Fruit fly (Drosophila melanogaster) whole organism, embryonic: Measurements from ENCODE around the gene spn-E.

Experiments used
- Abd-B ChIP-seq: fragments of 200-800 bp; sonication (Bioruptor generic); optimal IDR thresholded peaks from 2 replicates; lab custom pipeline; 2018; ENCODE audit warnings: missing biosample characterization, mild to moderate bottlenecking, missing genetic modification characterization, moderate library complexity
- Ada2b ChIP-seq: fragments of 200-800 bp; sonication (Bioruptor generic); IDR thresholded peaks from 2 replicates; pipeline ENCODE4 v1.3.6; 2022; ENCODE audit warnings: missing biosample characterization, missing genetic modification characterization
- Aef1 ChIP-seq: fragments of 200-800 bp; sonication (Bioruptor generic); IDR thresholded peaks from 3 replicates; pipeline ENCODE4 v1.3.6; 2022; ENCODE audit warnings: missing biosample characterization, missing genetic modification characterization
- Bgb ChIP-seq: fragments of 200-800 bp; sonication (Bioruptor generic); IDR thresholded peaks from 2 replicates; pipeline ENCODE4 v1.3.6; 2022; ENCODE audit warnings: missing biosample characterization, missing genetic modification characterization; ENCODE audit not compliant: partially characterized antibody
- Blimp-1 ChIP-seq: fragments of 200-800 bp; sonication (Bioruptor generic); optimal IDR thresholded peaks from 3 replicates; lab custom pipeline; 2018; ENCODE audit warnings: missing biosample characterization, missing genetic modification characterization, mild to moderate bottlenecking, moderate library complexity, missing genetic modification reagents
- CG10959 ChIP-seq: fragments of 200-800 bp; sonication (Bioruptor generic); IDR thresholded peaks from 2 replicates; pipeline ENCODE4 v1.3.6; 2022; ENCODE audit warnings: missing biosample characterization, missing genetic modification characterization
- CG11723 ChIP-seq: fragments of 200-800 bp; sonication (Bioruptor generic); optimal IDR thresholded peaks from 2 replicates; lab custom pipeline; 2017; ENCODE audit warnings: missing biosample characterization, mild to moderate bottlenecking, missing genetic modification characterization
- CG12071 ChIP-seq: fragments of 200-800 bp; sonication (Bioruptor generic); optimal IDR thresholded peaks from 3 replicates; lab custom pipeline; 2018; ENCODE audit warnings: missing biosample characterization, mild to moderate bottlenecking, missing genetic modification characterization
- CG12299 ChIP-seq: fragments of 200-800 bp; sonication (Bioruptor generic); optimal IDR thresholded peaks from 2 replicates; lab custom pipeline; 2018; ENCODE audit warnings: missing biosample characterization, mild to moderate bottlenecking, missing genetic modification characterization
- CG12744 ChIP-seq: fragments of 200-800 bp; sonication (Bioruptor generic); optimal IDR thresholded peaks from 2 replicates; lab custom pipeline; 2016; ENCODE audit warnings: missing biosample characterization, missing genetic modification characterization
- CG14965 ChIP-seq: fragments of 200-800 bp; sonication (Bioruptor generic); optimal IDR thresholded peaks from 2 replicates; lab custom pipeline; 2016; ENCODE audit warnings: missing biosample characterization, missing genetic modification characterization, borderline replicate concordance
- CG15073 ChIP-seq: fragments of 200-800 bp; sonication (Bioruptor generic); optimal IDR thresholded peaks from 2 replicates; lab custom pipeline; 2016; ENCODE audit warnings: missing biosample characterization, missing genetic modification characterization
- CG1647 ChIP-seq: fragments of 200-800 bp; sonication (Bioruptor generic); optimal IDR thresholded peaks from 3 replicates; lab custom pipeline; 2016; ENCODE audit warnings: missing biosample characterization, missing genetic modification characterization
- CG17612 ChIP-seq: fragments of 200-800 bp; sonication (Bioruptor generic); IDR thresholded peaks from 2 replicates; pipeline ENCODE4 v1.3.6; 2022; ENCODE audit warnings: missing biosample characterization, missing genetic modification characterization
- CG17912 ChIP-seq: fragments of 200-800 bp; sonication (Bioruptor generic); optimal IDR thresholded peaks from 2 replicates; lab custom pipeline; 2018; ENCODE audit warnings: missing biosample characterization, mild to moderate bottlenecking, missing genetic modification characterization
- CG2889 ChIP-seq: fragments of 200-800 bp; sonication (Bioruptor generic); IDR thresholded peaks from 3 replicates; pipeline ENCODE4 v1.3.6; 2022; ENCODE audit warnings: missing biosample characterization, missing genetic modification characterization
- CG31388 ChIP-seq: fragments of 200-800 bp; sonication (Bioruptor generic); optimal IDR thresholded peaks from 2 replicates; lab custom pipeline; 2016; ENCODE audit warnings: missing biosample characterization, missing genetic modification characterization
- CG34422 ChIP-seq: fragments of 200-800 bp; sonication (Bioruptor generic); IDR thresholded peaks from 3 replicates; pipeline ENCODE4 v1.3.6; 2022; ENCODE audit warnings: missing biosample characterization, missing genetic modification characterization
- CG5953 ChIP-seq: fragments of 200-800 bp; sonication (Bioruptor generic); IDR thresholded peaks from 2 replicates; pipeline ENCODE4 v1.3.6; 2022; ENCODE audit warnings: missing biosample characterization, missing genetic modification characterization
- CG6813 ChIP-seq: fragments of 200-800 bp; sonication (Bioruptor generic); optimal IDR thresholded peaks from 2 replicates; lab custom pipeline; 2017; ENCODE audit warnings: missing biosample characterization, missing genetic modification characterization, mild to moderate bottlenecking, moderate library complexity, missing genetic modification reagents
- CG7372 ChIP-seq: fragments of 200-800 bp; sonication (Bioruptor generic); IDR thresholded peaks from 2 replicates; pipeline ENCODE4 v1.3.6; 2022; ENCODE audit warnings: missing biosample characterization, missing genetic modification characterization
- CG7556 ChIP-seq: fragments of 200-800 bp; sonication (Bioruptor generic); optimal IDR thresholded peaks from 2 replicates; lab custom pipeline; 2017; ENCODE audit warnings: missing biosample characterization, mild to moderate bottlenecking, missing genetic modification characterization
- CG8089 ChIP-seq: fragments of 200-800 bp; sonication (Bioruptor generic); optimal IDR thresholded peaks from 3 replicates; lab custom pipeline; 2016; ENCODE audit warnings: missing biosample characterization, missing genetic modification characterization
- CkIIα-i1 ChIP-seq: fragments of 200-800 bp; sonication (Bioruptor generic); IDR thresholded peaks from 2 replicates; pipeline ENCODE4 v1.3.6; 2022; ENCODE audit warnings: missing biosample characterization, missing genetic modification characterization
- Dip2 ChIP-seq: fragments of 200-800 bp; sonication (Bioruptor generic); IDR thresholded peaks from 2 replicates; pipeline ENCODE4 v1.3.6; 2022; ENCODE audit warnings: missing biosample characterization, missing genetic modification characterization
- Eip74EF ChIP-seq, 2 experiments: fragments of 200-800 bp in 1 of 2; fragments of >200 bp in 1 of 2; sonication (Bioruptor generic) in 1 of 2; optimal IDR thresholded peaks; 2 replicates each; lab custom pipeline; 2017 to 2019; ENCODE audit warnings: missing biosample characterization in 2 of 2, missing genetic modification characterization in 2 of 2, mild to moderate bottlenecking in 1 of 2, moderate library complexity in 1 of 2
- Elba2 ChIP-seq: fragments of 200-800 bp; sonication (Bioruptor generic); optimal IDR thresholded peaks from 3 replicates; lab custom pipeline; 2016; ENCODE audit warnings: missing biosample characterization, missing genetic modification characterization
- Hand ChIP-seq: fragments of 200-800 bp; sonication (Bioruptor generic); optimal IDR thresholded peaks from 2 replicates; lab custom pipeline; 2017; ENCODE audit warnings: mild to moderate bottlenecking, missing biosample characterization, missing genetic modification reagents, missing genetic modification characterization
- Hey ChIP-seq: fragments of 200-800 bp; sonication (Bioruptor generic); optimal IDR thresholded peaks from 3 replicates; lab custom pipeline; 2018; ENCODE audit warnings: missing biosample characterization, mild to moderate bottlenecking, missing genetic modification characterization
- Hsf ChIP-seq: fragments of 200-800 bp; sonication (Bioruptor generic); optimal IDR thresholded peaks from 3 replicates; lab custom pipeline; 2016; ENCODE audit warnings: missing biosample characterization, missing genetic modification characterization
- Nf-YC ChIP-seq: fragments of 200-800 bp; optimal IDR thresholded peaks from 3 replicates; lab custom pipeline; 2019; ENCODE audit warnings: missing biosample characterization, mild to moderate bottlenecking, missing genetic modification characterization, moderate library complexity
- Taf1 ChIP-seq: fragments of 200-800 bp; sonication (Bioruptor generic); IDR thresholded peaks from 2 replicates; pipeline ENCODE4 v1.3.6; 2022; ENCODE audit warnings: missing biosample characterization, missing genetic modification characterization
- amos ChIP-seq: fragments of 200-800 bp; sonication (Bioruptor generic); IDR thresholded peaks from 2 replicates; pipeline ENCODE4 v1.3.6; 2022; ENCODE audit warnings: missing biosample characterization, missing genetic modification characterization; ENCODE audit not compliant: partially characterized antibody
- bcd ChIP-seq: fragments of 200-800 bp; sonication (Bioruptor generic); optimal IDR thresholded peaks from 2 replicates; lab custom pipeline; 2017; ENCODE audit warnings: missing biosample characterization, mild to moderate bottlenecking, missing genetic modification characterization
- dysf ChIP-seq: fragments of 200-800 bp; sonication (Bioruptor generic); IDR thresholded peaks from 3 replicates; pipeline ENCODE4 v1.3.6; 2022; ENCODE audit warnings: missing biosample characterization, missing genetic modification characterization
- ems ChIP-seq: fragments of 200-800 bp; sonication (Bioruptor generic); optimal IDR thresholded peaks from 3 replicates; lab custom pipeline; 2016; ENCODE audit warnings: missing biosample characterization, missing genetic modification characterization
- en ChIP-seq: fragments of 200-800 bp; sonication (Bioruptor generic); optimal IDR thresholded peaks from 2 replicates; lab custom pipeline; 2016; ENCODE audit warnings: missing biosample characterization, missing genetic modification characterization
- fru ChIP-seq: fragments of >200 bp; optimal IDR thresholded peaks from 2 replicates; lab custom pipeline; 2017
- gce ChIP-seq: fragments of 200-800 bp; sonication (Bioruptor generic); IDR thresholded peaks from 3 replicates; pipeline ENCODE4 v1.3.6; 2022; ENCODE audit warnings: missing biosample characterization, missing genetic modification characterization
- grn ChIP-seq: fragments of 200-800 bp; sonication (Bioruptor generic); optimal IDR thresholded peaks from 3 replicates; lab custom pipeline; 2017; ENCODE audit warnings: missing biosample characterization, missing genetic modification characterization
- gsb-n ChIP-seq: fragments of 200-800 bp; sonication (Bioruptor generic); optimal IDR thresholded peaks from 3 replicates; lab custom pipeline; 2018; ENCODE audit warnings: missing biosample characterization, mild to moderate bottlenecking, missing genetic modification characterization
- ham ChIP-seq: fragments of 200-800 bp; sonication (Bioruptor generic); IDR thresholded peaks from 2 replicates; pipeline ENCODE4 v1.3.6; 2022; ENCODE audit warnings: missing biosample characterization, missing genetic modification characterization
- insv ChIP-seq, 2 experiments: fragments of 200-800 bp; sonication (Bioruptor generic); optimal IDR thresholded peaks; 3 replicates each; lab custom pipeline; 2016 to 2018; ENCODE audit warnings: missing biosample characterization in 2 of 2, missing genetic modification characterization in 2 of 2
- inv ChIP-seq: fragments of 200-800 bp; sonication (Bioruptor generic); IDR thresholded peaks from 2 replicates; pipeline ENCODE4 v1.3.6; 2022; ENCODE audit warnings: missing biosample characterization, missing genetic modification characterization; ENCODE audit not compliant: partially characterized antibody
- mam ChIP-seq: fragments of 200-800 bp; sonication (Bioruptor generic); optimal IDR thresholded peaks from 3 replicates; lab custom pipeline; 2016; ENCODE audit warnings: missing biosample characterization, missing genetic modification characterization
- phol ChIP-seq: fragments of 200-800 bp; sonication (Bioruptor generic); optimal IDR thresholded peaks from 3 replicates; lab custom pipeline; 2018; ENCODE audit warnings: missing biosample characterization, mild to moderate bottlenecking, missing genetic modification characterization, moderate library complexity
- sd ChIP-seq: fragments of 200-800 bp; sonication (Bioruptor generic); optimal IDR thresholded peaks from 3 replicates; lab custom pipeline; 2018; ENCODE audit warnings: missing biosample characterization, mild to moderate bottlenecking, missing genetic modification characterization, moderate library complexity
- sens ChIP-seq: fragments of 200-800 bp; sonication (Bioruptor generic); peaks from one replicate; lab custom pipeline; 2016; ENCODE audit warnings: missing biosample characterization, missing genetic modification characterization
- shn ChIP-seq: fragments of 200-800 bp; sonication (Bioruptor generic); optimal IDR thresholded peaks from 3 replicates; lab custom pipeline; 2016; ENCODE audit warnings: missing biosample characterization, missing genetic modification characterization
- sim ChIP-seq: fragments of 200-800 bp; sonication (Bioruptor generic); IDR thresholded peaks from 2 replicates; pipeline ENCODE4 v1.3.6; 2022; ENCODE audit warnings: missing biosample characterization, missing genetic modification characterization
- unc-4 ChIP-seq: fragments of 200-800 bp; sonication (Bioruptor generic); IDR thresholded peaks from 2 replicates; pipeline ENCODE4 v1.3.6; 2022; ENCODE audit warnings: missing biosample characterization, missing genetic modification characterization; ENCODE audit not compliant: partially characterized antibody
- vvl ChIP-seq: fragments of 200-800 bp; sonication (Bioruptor generic); IDR thresholded peaks from 2 replicates; pipeline ENCODE4 v1.3.6; 2022; ENCODE audit warnings: missing biosample characterization, missing genetic modification characterization

spn-E gene

dm6 chr3R:15816276-15816675 lies 20.9 kb upstream of the spn-E start (continued):
- TF ChIP-seq CG17912 (GFP tag; lab: Kevin White, UChicago) = no peak
- no peak for TF ChIP-seq CG11723 (GFP tag; lab: Kevin White, UChicago)
- TF ChIP-seq Dip2 (GFP tag; lab: Robert Waterston, UW) = no peak
- no peak for TF ChIP-seq CG12071 (GFP tag; lab: Kevin White, UChicago)
- no peak for TF ChIP-seq CG12299 (tag; lab: Kevin White, UChicago)
- no peak for TF ChIP-seq CG2889 (GFP tag; lab: Robert Waterston, UW)
- no peak for TF ChIP-seq bcd (GFP tag; lab: Kevin White, UChicago)
- TF ChIP-seq Abd-B = no peak
- no peak for TF ChIP-seq CG14965 (GFP tag; lab: Kevin White, UChicago)
- TF ChIP-seq CG8089 (GFP tag; lab: Kevin White, UChicago) = no peak
- no peak for TF ChIP-seq gsb-n (tag; lab: Kevin White, UChicago)
- no peak for TF ChIP-seq CG6813
- no peak for TF ChIP-seq Taf1
- no peak for TF ChIP-seq amos (GFP tag; lab: Robert Waterston, UW)
- TF ChIP-seq CG15073 (GFP tag; lab: Kevin White, UChicago) = no peak
- TF ChIP-seq Hand (GFP tag; lab: Kevin White, UChicago) = no peak
- TF ChIP-seq fru = no peak
- no peak for TF ChIP-seq CG7372 (GFP tag; lab: Robert Waterston, UW)
- TF ChIP-seq shn (GFP tag; lab: Kevin White, UChicago) = no peak
- peak; percentile 60 for TF ChIP-seq sens
- no peak for TF ChIP-seq ems (GFP tag; lab: Kevin White, UChicago)
- TF ChIP-seq Nf-YC (tag; lab: Kevin White, UChicago) = no peak
- no peak for TF ChIP-seq CG5953
- no peak for TF ChIP-seq gce
- peak; percentile 53; the same call in 1 of the 2 replicates for TF ChIP-seq CG10959
- TF ChIP-seq Ada2b = 0 out of 2 replicates have a peak, but pooled peaks have one; percentile 20
- TF ChIP-seq CG7556 = no peak
- no peak for TF ChIP-seq grn (GFP tag; lab: Kevin White, UChicago)
- no peak for TF ChIP-seq mam (GFP tag; lab: Kevin White, UChicago)
- TF ChIP-seq CG17612 (GFP tag; lab: Robert Waterston, UW) = no peak
- TF ChIP-seq ham (GFP tag; lab: Robert Waterston, UW) = no peak
- TF ChIP-seq phol (tag; lab: Kevin White, UChicago) = peak; percentile 7
- no peak for TF ChIP-seq unc-4 (GFP tag; lab: Robert Waterston, UW)
- TF ChIP-seq Blimp-1 (GFP tag; lab: Kevin White, UChicago) = no peak
- no peak for TF ChIP-seq insv (GFP tag; optimal IDR thresholded peaks at IDR 0.05; lab: Kevin White, UChicago)
- no peak for TF ChIP-seq Bgb
- no peak for TF ChIP-seq CG31388 (GFP tag; lab: Kevin White, UChicago)
- no peak for TF ChIP-seq CG12744
- TF ChIP-seq CG34422 (GFP tag; lab: Robert Waterston, UW) = peak; percentile 52; the same call in 1 of the 3 replicates
- no peak for TF ChIP-seq Elba2
- TF ChIP-seq Aef1 (GFP tag; lab: Robert Waterston, UW) = no peak
- TF ChIP-seq vvl = peak; percentile 29
- no peak for TF ChIP-seq CG1647 (GFP tag; lab: Kevin White, UChicago)
- TF ChIP-seq dysf (GFP tag; lab: Robert Waterston, UW) = peak; percentile 44; the same call in 1 of the 3 replicates
- no peak for TF ChIP-seq Eip74EF (GFP tag; optimal IDR thresholded peaks at IDR 0.05; lab: Kevin White, UChicago)
- peak; percentile 8 for TF ChIP-seq Hsf (GFP tag; lab: Kevin White, UChicago)
- TF ChIP-seq sim (GFP tag; lab: Robert Waterston, UW) = no peak
- TF ChIP-seq Hey (tag; lab: Kevin White, UChicago) = no peak
- TF ChIP-seq CkIIα-i1 = no peak
- TF ChIP-seq sd (tag; lab: Kevin White, UChicago) = no peak
- TF ChIP-seq en (GFP tag; lab: Kevin White, UChicago) = no peak
- TF ChIP-seq inv = no peak
